Fruit fly (Drosophila melanogaster) whole organism: ENCODE measurements around the gene Acsf3.

Experiments used
- CG8478 ChIP-seq: fragments of >200 bp; optimal IDR thresholded peaks from 2 replicates; lab custom pipeline; 2018; ENCODE audit warnings: inconsistent platforms
- pan ChIP-seq: fragments of >200 bp; optimal IDR thresholded peaks from 2 replicates; lab custom pipeline; 2017
- psq ChIP-seq: fragments of >200 bp; optimal IDR thresholded peaks from 2 replicates; lab custom pipeline; 2017
- usp ChIP-seq: fragments of >200 bp; optimal IDR thresholded peaks from 2 replicates; lab custom pipeline; 2017; ENCODE audit warnings: missing biosample characterization, missing genetic modification characterization, mixed read lengths

dm6 chrX:7377840-7378239, 49.0 kb downstream of the Acsf3 start, which contains the start of gene CheA7a:
- TF ChIP-seq psq (no peak), usp (GFP tag; lab: Kevin White, UChicago) (no peak), pan (lab: Kevin White, UChicago) (no peak), CG8478 (lab: Kevin White, UChicago) (no peak)
